Fruit fly (Drosophila melanogaster) whole organism, wandering third instar larva: ENCODE measurements around the gene Hsp27.

Source experiments
- Abd-B ChIP-seq: fragments of >200 bp; optimal IDR thresholded peaks from 2 replicates; lab custom pipeline; 2017; ENCODE audit warnings: missing biosample characterization, missing genetic modification characterization
- CG32264 ChIP-seq: fragments of 200-800 bp; sonication (Bioruptor generic); optimal IDR thresholded peaks from 2 replicates; lab custom pipeline; 2016; ENCODE audit warnings: missing biosample characterization, missing genetic modification characterization
- CG9705 ChIP-seq: fragments of 200-800 bp; sonication (Bioruptor generic); optimal IDR thresholded peaks from 2 replicates; lab custom pipeline; 2018; ENCODE audit warnings: missing biosample characterization, mild to moderate bottlenecking, missing genetic modification characterization
- CrebA ChIP-seq: fragments of 200-800 bp; sonication (Bioruptor generic); optimal IDR thresholded peaks from 2 replicates; lab custom pipeline; 2016; ENCODE audit warnings: missing biosample characterization, mild to moderate bottlenecking, missing genetic modification characterization, borderline replicate concordance
- Dfd ChIP-seq: fragments of >200 bp; optimal IDR thresholded peaks from 2 replicates; lab custom pipeline; 2017; ENCODE audit warnings: missing biosample characterization, missing genetic modification characterization
- Dif ChIP-seq: fragments of 200-275, 200-300 bp; sonication (Bioruptor generic); optimal IDR thresholded peaks from 2 replicates; lab custom pipeline; 2018; ENCODE audit warnings: missing biosample characterization, missing genetic modification characterization; ENCODE audit not compliant: partially characterized antibody
- GATAd ChIP-seq: sonication (Bioruptor generic); optimal IDR thresholded peaks from 2 replicates; lab custom pipeline; 2016; ENCODE audit warnings: missing biosample characterization, missing genetic modification characterization
- HLH106 ChIP-seq: fragments of 200-800 bp; optimal IDR thresholded peaks from 3 replicates; lab custom pipeline; 2019; ENCODE audit warnings: missing biosample characterization, mild to moderate bottlenecking, missing genetic modification characterization, moderate library complexity
- Hnf4 ChIP-seq: fragments of 200-800 bp; sonication (Bioruptor generic); optimal IDR thresholded peaks from 2 replicates; lab custom pipeline; 2016; ENCODE audit warnings: missing biosample characterization, mild to moderate bottlenecking, missing genetic modification characterization
- Hr78 ChIP-seq: fragments of >200 bp; optimal IDR thresholded peaks from 2 replicates; lab custom pipeline; 2017; ENCODE audit warnings: missing biosample characterization, missing genetic modification characterization
- Hr83 ChIP-seq: fragments of 200-300 bp; sonication (Bioruptor generic); optimal IDR thresholded peaks from 2 replicates; lab custom pipeline; 2016; ENCODE audit warnings: missing biosample characterization, mild to moderate bottlenecking, missing genetic modification characterization, moderate library complexity; ENCODE audit not compliant: poor library complexity, severe bottlenecking
- Jra ChIP-seq: sonication (Bioruptor generic); optimal IDR thresholded peaks from 2 replicates; lab custom pipeline; 2016; ENCODE audit warnings: missing biosample characterization, missing genetic modification characterization
- Mio ChIP-seq: sonication (Bioruptor generic); optimal IDR thresholded peaks from 2 replicates; lab custom pipeline; 2016; ENCODE audit warnings: missing biosample characterization, missing genetic modification characterization
- Myc ChIP-seq: fragments of >200 bp; optimal IDR thresholded peaks from 2 replicates; lab custom pipeline; 2017
- N ChIP-seq: fragments of >200 bp; optimal IDR thresholded peaks from 2 replicates; lab custom pipeline; 2018; ENCODE audit warnings: missing biosample characterization, missing external identifiers, missing genetic modification characterization
- OdsH ChIP-seq: fragments of 200-800 bp; sonication (Bioruptor generic); optimal IDR thresholded peaks from 2 replicates; lab custom pipeline; 2016; ENCODE audit warnings: missing biosample characterization, mild to moderate bottlenecking, missing genetic modification characterization
- Rel ChIP-seq, 2 experiments: fragments of 200-800 bp; sonication (Bioruptor generic) in 1 of 2; optimal IDR thresholded peaks; 2 replicates in 1 of 2; 3 replicates in 1 of 2; lab custom pipeline; 2016 to 2019; ENCODE audit warnings: mild to moderate bottlenecking in 2 of 2, missing biosample characterization in 2 of 2, missing genetic modification characterization in 2 of 2, moderate library complexity in 1 of 2
- Sp1 ChIP-seq: fragments of 200-800 bp; sonication (Bioruptor generic); optimal IDR thresholded peaks from 3 replicates; lab custom pipeline; 2019; ENCODE audit warnings: missing biosample characterization, mild to moderate bottlenecking, missing genetic modification characterization, moderate library complexity
- Vsx2 ChIP-seq: fragments of 200-300, 225-300 bp; sonication (Bioruptor generic); optimal IDR thresholded peaks from 2 replicates; lab custom pipeline; 2018; ENCODE audit warnings: missing biosample characterization, missing genetic modification characterization; ENCODE audit not compliant: partially characterized antibody
- br ChIP-seq: fragments of 200-800 bp; sonication (Bioruptor generic); optimal IDR thresholded peaks from 2 replicates; lab custom pipeline; 2016; ENCODE audit warnings: missing biosample characterization, missing genetic modification characterization
- brk ChIP-seq: fragments of 200-800 bp; sonication (Bioruptor generic); optimal IDR thresholded peaks from 2 replicates; lab custom pipeline; 2016; ENCODE audit warnings: missing biosample characterization, mild to moderate bottlenecking, missing genetic modification characterization
- dl ChIP-seq, 2 experiments: fragments of 175-275, 200-275 bp in 1 of 2; fragments of 200-275 bp in 1 of 2; sonication (Bioruptor generic); optimal IDR thresholded peaks; lab custom pipeline; 2018; ENCODE audit warnings: mild to moderate bottlenecking in 2 of 2, missing biosample characterization in 2 of 2, missing genetic modification characterization in 2 of 2, moderate library complexity in 2 of 2; ENCODE audit not compliant: partially characterized antibody in 2 of 2, insufficient read depth in 1 of 2
- dmrt93B ChIP-seq: fragments of 200-800 bp; sonication (Bioruptor generic); optimal IDR thresholded peaks from 2 replicates; lab custom pipeline; 2018; ENCODE audit warnings: missing biosample characterization, mild to moderate bottlenecking, missing genetic modification characterization
- dsf ChIP-seq: sonication (Bioruptor generic); optimal IDR thresholded peaks from 2 replicates; lab custom pipeline; 2016; ENCODE audit warnings: missing biosample characterization, missing genetic modification characterization, borderline replicate concordance
- ey ChIP-seq: fragments of 200-800 bp; sonication (Bioruptor generic); optimal IDR thresholded peaks from 2 replicates; lab custom pipeline; 2016; ENCODE audit warnings: missing biosample characterization, missing genetic modification characterization
- foxo ChIP-seq, 2 experiments: fragments of 200-800 bp; sonication (Bioruptor generic); optimal IDR thresholded peaks; 2 replicates in 1 of 2; 3 replicates in 1 of 2; lab custom pipeline; 2016 to 2017; ENCODE audit warnings: missing biosample characterization in 2 of 2, missing genetic modification characterization in 2 of 2
- fru ChIP-seq: fragments of 200-800 bp; sonication (Bioruptor generic); optimal IDR thresholded peaks from 3 replicates; lab custom pipeline; 2016; ENCODE audit warnings: missing biosample characterization, mild to moderate bottlenecking, missing genetic modification characterization
- h ChIP-seq: fragments of 200-800 bp; sonication (Bioruptor generic); optimal IDR thresholded peaks from 3 replicates; lab custom pipeline; 2016; ENCODE audit warnings: missing biosample characterization, mild to moderate bottlenecking, missing genetic modification characterization
- jim ChIP-seq: fragments of 175-275, 200-325 bp; sonication (Bioruptor generic); optimal IDR thresholded peaks from 2 replicates; lab custom pipeline; 2016; ENCODE audit warnings: missing biosample characterization, mild to moderate bottlenecking, missing genetic modification characterization
- lola ChIP-seq: fragments of >200 bp; optimal IDR thresholded peaks from 2 replicates; lab custom pipeline; 2017; ENCODE audit warnings: missing biosample characterization, missing genetic modification characterization
- pan ChIP-seq: fragments of >200 bp; optimal IDR thresholded peaks from 2 replicates; lab custom pipeline; 2017
- psq ChIP-seq: fragments of 200-800 bp; sonication (Bioruptor generic); optimal IDR thresholded peaks from 3 replicates; lab custom pipeline; 2017; ENCODE audit warnings: missing biosample characterization, mild to moderate bottlenecking, missing genetic modification characterization, moderate library complexity
- rgr ChIP-seq: fragments of 200-800 bp; sonication (Bioruptor generic); optimal IDR thresholded peaks from 3 replicates; lab custom pipeline; 2016; ENCODE audit warnings: missing biosample characterization, mild to moderate bottlenecking, missing genetic modification characterization
- sage ChIP-seq: fragments of 200-800 bp; sonication (Bioruptor generic); optimal IDR thresholded peaks from 2 replicates; lab custom pipeline; 2016; ENCODE audit warnings: missing biosample characterization, mild to moderate bottlenecking, missing genetic modification characterization
- sv ChIP-seq: fragments of 200-800 bp; sonication (Bioruptor generic); optimal IDR thresholded peaks from 3 replicates; lab custom pipeline; 2016; ENCODE audit warnings: missing biosample characterization, missing genetic modification characterization
- tai ChIP-seq: sonication (Bioruptor generic); optimal IDR thresholded peaks from 2 replicates; lab custom pipeline; 2016; ENCODE audit warnings: missing biosample characterization, missing genetic modification characterization
- usp ChIP-seq: fragments of >200 bp; optimal IDR thresholded peaks from 2 replicates; lab custom pipeline; 2017; ENCODE audit warnings: missing biosample characterization, missing genetic modification characterization
- woc ChIP-seq: sonication (Bioruptor generic); optimal IDR thresholded peaks from 2 replicates; lab custom pipeline; 2016; ENCODE audit warnings: missing biosample characterization, mild to moderate bottlenecking, missing genetic modification characterization

The Hsp27 gene

dm6 chr3L:9367431-9367867, 16.4 kb upstream of the Hsp27 start:
- TF ChIP-seq Vsx2 (GFP tag; lab: Kevin White, UChicago) (no peak), sage (no peak), Dfd (GFP tag; lab: Kevin White, UChicago) (no peak), N (GFP tag; lab: Kevin White, UChicago) (no peak), Rel (GFP tag; optimal IDR thresholded peaks at IDR 0.05; lab: Kevin White, UChicago) (no peak), Rel (tag; optimal IDR thresholded peaks at IDR 0.05; lab: Kevin White, UChicago) (peak; percentile 88), Sp1 (GFP tag; lab: Kevin White, UChicago) (peak; percentile 22)

- TF ChIP-seq brk (GFP tag; lab: Kevin White, UChicago) (no peak), tai (GFP tag; lab: Kevin White, UChicago) (no peak)
These were observed 15.2 kb upstream of the Hsp27 start for dm6 chr3L:9368665-9369064.

DNA sequence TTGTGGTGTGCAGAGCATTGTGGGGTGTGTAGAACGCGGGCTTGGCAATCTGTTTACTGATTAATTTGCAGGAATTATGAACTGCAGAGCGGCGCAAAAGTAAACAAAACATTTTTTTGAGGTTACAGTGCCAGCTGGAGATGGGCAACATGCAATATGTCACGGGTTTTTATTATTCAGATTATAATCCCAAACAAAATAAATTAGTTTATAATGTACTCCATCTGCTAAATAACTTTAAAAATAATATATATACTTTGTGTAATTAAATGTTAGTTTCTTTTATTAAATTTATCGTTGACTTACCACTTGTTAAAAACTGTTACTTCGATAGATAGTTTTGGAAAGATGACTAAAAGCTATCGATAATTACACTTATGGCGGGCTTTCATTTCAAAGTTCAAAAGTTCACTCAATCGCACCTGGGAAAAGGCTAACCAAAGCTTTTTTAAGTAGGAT, 12.9 kb upstream of the Hsp27 start, which contains the start of gene Fdx1:
Gene Fdx1, minus strand, starts transcription at position 332 of the 459 bp plus-strand sequence.
- TF ChIP-seq OdsH (GFP tag; lab: Kevin White, UChicago) (peak; percentile 43), tai (GFP tag; lab: Kevin White, UChicago) (no peak), Hnf4 (peak; percentile 68), h (GFP tag; lab: Kevin White, UChicago) (peak; percentile 40), dsf (GFP tag; lab: Kevin White, UChicago) (peak; percentile 32), ey (GFP tag; lab: Kevin White, UChicago) (peak; percentile 23), Abd-B (GFP tag; lab: Kevin White, UChicago) (no peak), br (GFP tag; lab: Kevin White, UChicago) (peak; percentile 20), brk (GFP tag; lab: Kevin White, UChicago) (peak; percentile 61), dl (GFP tag; optimal IDR thresholded peaks at IDR 0.05; lab: Kevin White, UChicago; ENCODE audit: insufficient read depth in 1 of 2, partially characterized antibody in 2 of 2) (no peak), Vsx2 (GFP tag; lab: Kevin White, UChicago) (no peak), Sp1 (GFP tag; lab: Kevin White, UChicago) (peak; percentile 54), psq (GFP tag; lab: Kevin White, UChicago) (peak; percentile 39), CrebA (GFP tag; lab: Kevin White, UChicago) (no peak), Jra (peak; percentile 51), Dif (GFP tag; lab: Kevin White, UChicago) (no peak), dmrt93B (no peak), Mio (no peak), rgr (GFP tag; lab: Kevin White, UChicago) (peak; percentile 43), CG9705 (no peak), Dfd (GFP tag; lab: Kevin White, UChicago) (no peak), N (GFP tag; lab: Kevin White, UChicago) (no peak), sage (peak; percentile 30), Hr83 (GFP tag; lab: Kevin White, UChicago) (no peak), usp (GFP tag; lab: Kevin White, UChicago) (no peak), jim (GFP tag; lab: Kevin White, UChicago) (no peak), fru (no peak), Rel (GFP tag; optimal IDR thresholded peaks at IDR 0.05; lab: Kevin White, UChicago) (no peak), Rel (tag; optimal IDR thresholded peaks at IDR 0.05; lab: Kevin White, UChicago) (peak; percentile 58), Hr78 (GFP tag; lab: Kevin White, UChicago) (no peak), woc (GFP tag; lab: Kevin White, UChicago) (peak; percentile 61), CG32264 (GFP tag; lab: Kevin White, UChicago) (no peak), Myc (lab: Kevin White, UChicago) (no peak), sv (peak; percentile 43), HLH106 (tag; lab: Kevin White, UChicago) (peak; percentile 56), pan (lab: Kevin White, UChicago) (no peak), lola (GFP tag; lab: Kevin White, UChicago) (no peak), foxo (GFP tag; optimal IDR thresholded peaks at IDR 0.05; lab: Kevin White, UChicago) (peak in 1 of 2 experiments; percentile 66), GATAd (no peak)
